Fruit fly (Drosophila melanogaster) whole organism, embryonic: Measurements from ENCODE around the gene CG12659.
A peak's percentile ranks its signal among the peaks of the same experiment; 100 is the strongest.

Source experiments
- Ada2b ChIP-seq: fragments of 200-800 bp; sonication (Bioruptor generic); IDR thresholded peaks from 2 replicates; pipeline ENCODE4 v1.3.6; 2022; ENCODE audit warnings: missing biosample characterization, missing genetic modification characterization
- Adf1 ChIP-seq: fragments of 200-800 bp; sonication (Bioruptor generic); IDR thresholded peaks from 2 replicates; pipeline ENCODE4 v1.3.6; 2022; ENCODE audit warnings: missing biosample characterization, missing genetic modification characterization
- CG10979 ChIP-seq: fragments of 200-800 bp; sonication (Bioruptor generic); optimal IDR thresholded peaks from 2 replicates; lab custom pipeline; 2018; ENCODE audit warnings: missing biosample characterization, mild to moderate bottlenecking, missing genetic modification characterization, moderate library complexity
- CG15011 ChIP-seq: fragments of 200-800 bp; sonication (Bioruptor generic); optimal IDR thresholded peaks from 3 replicates; lab custom pipeline; 2018; ENCODE audit warnings: missing biosample characterization, mild to moderate bottlenecking, missing genetic modification characterization
- CG15514 ChIP-seq: fragments of 200-800 bp; sonication (Bioruptor generic); optimal IDR thresholded peaks from 3 replicates; lab custom pipeline; 2017; ENCODE audit warnings: missing biosample characterization, missing genetic modification characterization, mild to moderate bottlenecking, moderate library complexity, missing genetic modification reagents
- CG16815 ChIP-seq: fragments of 200-800 bp; sonication (Bioruptor generic); optimal IDR thresholded peaks from 3 replicates; lab custom pipeline; 2017; ENCODE audit warnings: missing biosample characterization, mild to moderate bottlenecking, missing genetic modification characterization
- CG17359 ChIP-seq: fragments of 200-800 bp; sonication (Bioruptor generic); optimal IDR thresholded peaks from 3 replicates; lab custom pipeline; 2018; ENCODE audit warnings: missing biosample characterization, mild to moderate bottlenecking, missing genetic modification characterization, moderate library complexity
- CG17912 ChIP-seq: fragments of 200-800 bp; sonication (Bioruptor generic); optimal IDR thresholded peaks from 2 replicates; lab custom pipeline; 2018; ENCODE audit warnings: missing biosample characterization, mild to moderate bottlenecking, missing genetic modification characterization
- CG2199 ChIP-seq: fragments of 200-800 bp; sonication (Bioruptor generic); IDR thresholded peaks from 3 replicates; pipeline ENCODE4 v1.3.6; 2022; ENCODE audit warnings: missing biosample characterization, missing genetic modification characterization
- CG2678 ChIP-seq: fragments of 200-800 bp; sonication (Bioruptor generic); optimal IDR thresholded peaks from 3 replicates; lab custom pipeline; 2019; ENCODE audit warnings: missing biosample characterization, mild to moderate bottlenecking, missing genetic modification characterization, moderate library complexity
- CG3065 ChIP-seq: fragments of 200-800 bp; sonication (Bioruptor generic); optimal IDR thresholded peaks from 2 replicates; lab custom pipeline; 2016; ENCODE audit warnings: missing biosample characterization, missing genetic modification characterization
- CG32772 ChIP-seq: fragments of 200-800 bp; sonication (Bioruptor generic); IDR thresholded peaks from 2 replicates; pipeline ENCODE4 v1.3.6; 2022; ENCODE audit warnings: missing biosample characterization, missing genetic modification characterization
- CG3281 ChIP-seq: fragments of 200-800 bp; sonication (Bioruptor generic); optimal IDR thresholded peaks from 3 replicates; lab custom pipeline; 2017; ENCODE audit warnings: missing biosample characterization, mild to moderate bottlenecking, missing genetic modification characterization
- CG34376 ChIP-seq: fragments of 200-800 bp; sonication (Bioruptor generic); optimal IDR thresholded peaks from 2 replicates; lab custom pipeline; 2018; ENCODE audit warnings: missing biosample characterization, mild to moderate bottlenecking, missing genetic modification characterization
- CG34422 ChIP-seq: fragments of 200-800 bp; sonication (Bioruptor generic); IDR thresholded peaks from 3 replicates; pipeline ENCODE4 v1.3.6; 2022; ENCODE audit warnings: missing biosample characterization, missing genetic modification characterization
- CG3726 ChIP-seq: fragments of 200-800 bp; sonication (Bioruptor generic); IDR thresholded peaks from 3 replicates; pipeline ENCODE4, ENCODE4 v1.3.6; 2022; ENCODE audit warnings: missing biosample characterization, missing genetic modification characterization
- CG6654 ChIP-seq: fragments of 200-800 bp; sonication (Bioruptor generic); optimal IDR thresholded peaks from 2 replicates; lab custom pipeline; 2017; ENCODE audit warnings: missing biosample characterization, mild to moderate bottlenecking, missing genetic modification characterization
- CG6683 ChIP-seq: fragments of 200-800 bp; sonication (Bioruptor generic); optimal IDR thresholded peaks from 2 replicates; lab custom pipeline; 2017; ENCODE audit warnings: missing biosample characterization, mild to moderate bottlenecking, missing genetic modification characterization, missing genetic modification reagents
- CG6791 ChIP-seq: fragments of 200-800 bp; sonication (Bioruptor generic); IDR thresholded peaks from 3 replicates; pipeline ENCODE4 v1.3.6; 2022; ENCODE audit warnings: missing biosample characterization, missing genetic modification characterization; ENCODE audit not compliant: partially characterized antibody
- CG7271 ChIP-seq: fragments of 200-800 bp; sonication (Bioruptor generic); optimal IDR thresholded peaks from 2 replicates; lab custom pipeline; 2018; ENCODE audit warnings: missing biosample characterization, mild to moderate bottlenecking, missing genetic modification characterization, moderate library complexity
- CG7556 ChIP-seq: fragments of 200-800 bp; sonication (Bioruptor generic); optimal IDR thresholded peaks from 2 replicates; lab custom pipeline; 2017; ENCODE audit warnings: missing biosample characterization, mild to moderate bottlenecking, missing genetic modification characterization
- CG8089 ChIP-seq: fragments of 200-800 bp; sonication (Bioruptor generic); optimal IDR thresholded peaks from 3 replicates; lab custom pipeline; 2016; ENCODE audit warnings: missing biosample characterization, missing genetic modification characterization
- CG9817 ChIP-seq: fragments of 200-800 bp; sonication (Bioruptor generic); optimal IDR thresholded peaks from 2 replicates; lab custom pipeline; 2018; ENCODE audit warnings: missing biosample characterization, mild to moderate bottlenecking, missing genetic modification characterization, moderate library complexity
- CoRest ChIP-seq: fragments of 200-800 bp; sonication (Bioruptor generic); optimal IDR thresholded peaks from 3 replicates; lab custom pipeline; 2018; ENCODE audit warnings: missing biosample characterization, mild to moderate bottlenecking, missing genetic modification characterization, moderate library complexity
- D19A ChIP-seq: fragments of 200-800 bp; optimal IDR thresholded peaks from 3 replicates; lab custom pipeline; 2019; ENCODE audit warnings: missing biosample characterization, mild to moderate bottlenecking, missing genetic modification characterization, moderate library complexity
- Dip2 ChIP-seq: fragments of 200-800 bp; sonication (Bioruptor generic); IDR thresholded peaks from 2 replicates; pipeline ENCODE4 v1.3.6; 2022; ENCODE audit warnings: missing biosample characterization, missing genetic modification characterization
- HLH3B ChIP-seq: fragments of 200-800 bp; sonication (Bioruptor generic); IDR thresholded peaks from 2 replicates; pipeline ENCODE4 v1.3.6; 2022; ENCODE audit warnings: missing biosample characterization, missing genetic modification characterization
- Hand ChIP-seq: fragments of 200-800 bp; sonication (Bioruptor generic); optimal IDR thresholded peaks from 2 replicates; lab custom pipeline; 2017; ENCODE audit warnings: mild to moderate bottlenecking, missing biosample characterization, missing genetic modification reagents, missing genetic modification characterization
- Hr3 ChIP-seq: fragments of 200-800 bp; sonication (Bioruptor generic); optimal IDR thresholded peaks from 3 replicates; lab custom pipeline; 2016; ENCODE audit warnings: missing biosample characterization, missing genetic modification characterization
- MTF-1 ChIP-seq: fragments of 200-800 bp; sonication (Bioruptor generic); optimal IDR thresholded peaks from 2 replicates; lab custom pipeline; 2018; ENCODE audit warnings: missing biosample characterization, mild to moderate bottlenecking, missing genetic modification characterization, borderline replicate concordance
- NC2β ChIP-seq: fragments of 200-800 bp; sonication (Bioruptor generic); optimal IDR thresholded peaks from 2 replicates; lab custom pipeline; 2016; ENCODE audit warnings: missing biosample characterization, missing genetic modification characterization
- Nf-YB ChIP-seq: fragments of 200-800 bp; sonication (Bioruptor generic); optimal IDR thresholded peaks from 3 replicates; lab custom pipeline; 2019; ENCODE audit warnings: missing biosample characterization, mild to moderate bottlenecking, missing genetic modification characterization, moderate library complexity
- Opbp ChIP-seq: fragments of 200-800 bp; sonication (Bioruptor generic); IDR thresholded peaks from 3 replicates; pipeline ENCODE4 v1.3.6; 2022; ENCODE audit warnings: missing biosample characterization, missing genetic modification characterization; ENCODE audit not compliant: partially characterized antibody
- bcd ChIP-seq: fragments of 200-800 bp; sonication (Bioruptor generic); optimal IDR thresholded peaks from 2 replicates; lab custom pipeline; 2017; ENCODE audit warnings: missing biosample characterization, mild to moderate bottlenecking, missing genetic modification characterization
- chn ChIP-seq: fragments of 200-800 bp; sonication (Bioruptor generic); optimal IDR thresholded peaks from 2 replicates; lab custom pipeline; 2016; ENCODE audit warnings: missing biosample characterization, missing genetic modification characterization
- dmrt99B ChIP-seq: fragments of 200-800 bp; sonication (Bioruptor generic); optimal IDR thresholded peaks from 2 replicates; lab custom pipeline; 2018; ENCODE audit warnings: missing biosample characterization, mild to moderate bottlenecking, missing genetic modification characterization, moderate library complexity
- dpn ChIP-seq, 2 experiments: fragments of 200-800 bp; sonication (Bioruptor generic); optimal IDR thresholded peaks; 3 replicates each; lab custom pipeline; 2016; ENCODE audit warnings: missing biosample characterization in 2 of 2, missing genetic modification characterization in 2 of 2
- ems ChIP-seq: fragments of 200-800 bp; sonication (Bioruptor generic); optimal IDR thresholded peaks from 3 replicates; lab custom pipeline; 2016; ENCODE audit warnings: missing biosample characterization, missing genetic modification characterization
- eyg ChIP-seq: fragments of 200-800 bp; sonication (Bioruptor generic); optimal IDR thresholded peaks from 3 replicates; lab custom pipeline; 2016; ENCODE audit warnings: missing biosample characterization, missing genetic modification characterization
- ftz-f1 ChIP-seq: fragments of 200-800 bp; sonication (Bioruptor generic); optimal IDR thresholded peaks from 2 replicates; lab custom pipeline; 2016; ENCODE audit warnings: missing biosample characterization, missing genetic modification characterization
- fu2 ChIP-seq: fragments of 200-800 bp; sonication (Bioruptor generic); optimal IDR thresholded peaks from 2 replicates; lab custom pipeline; 2016; ENCODE audit warnings: missing biosample characterization, missing genetic modification characterization
- her ChIP-seq: fragments of 200-800 bp; sonication (Bioruptor generic); optimal IDR thresholded peaks from 2 replicates; lab custom pipeline; 2016; ENCODE audit warnings: missing biosample characterization, missing genetic modification characterization
- jumu ChIP-seq: fragments of 200-800 bp; sonication (Bioruptor generic); optimal IDR thresholded peaks from 3 replicates; lab custom pipeline; 2016; ENCODE audit warnings: missing biosample characterization, missing genetic modification characterization
- lilli ChIP-seq: fragments of 200-800 bp; sonication (Bioruptor generic); optimal IDR thresholded peaks from 3 replicates; lab custom pipeline; 2016; ENCODE audit warnings: missing biosample characterization, missing genetic modification characterization
- maf-S ChIP-seq: fragments of 200-800 bp; sonication (Bioruptor generic); optimal IDR thresholded peaks from 2 replicates; lab custom pipeline; 2016; ENCODE audit warnings: missing biosample characterization, missing genetic modification characterization
- mam ChIP-seq: fragments of 200-800 bp; sonication (Bioruptor generic); optimal IDR thresholded peaks from 3 replicates; lab custom pipeline; 2016; ENCODE audit warnings: missing biosample characterization, missing genetic modification characterization
- mld ChIP-seq: fragments of 200-800 bp; sonication (Bioruptor generic); IDR thresholded peaks from 3 replicates; pipeline ENCODE4 v1.3.6; 2022; ENCODE audit warnings: missing biosample characterization, missing genetic modification characterization; ENCODE audit not compliant: partially characterized antibody
- pfk ChIP-seq: fragments of 200-800 bp; sonication (Bioruptor generic); optimal IDR thresholded peaks from 2 replicates; lab custom pipeline; 2018; ENCODE audit warnings: missing biosample characterization, mild to moderate bottlenecking, missing genetic modification characterization, moderate library complexity
- sna ChIP-seq: fragments of 200-800 bp; sonication (Bioruptor generic); IDR thresholded peaks from 2 replicates; pipeline ENCODE4 v1.3.6; 2022; ENCODE audit warnings: missing biosample characterization, missing genetic modification characterization; ENCODE audit not compliant: partially characterized antibody
- tll ChIP-seq, 2 experiments: fragments of 200-800 bp in 1 of 2; fragments of >200 bp in 1 of 2; sonication (Bioruptor generic) in 1 of 2; optimal IDR thresholded peaks; 2 replicates each; lab custom pipeline; 2017 to 2019; ENCODE audit warnings: missing biosample characterization in 2 of 2, missing genetic modification characterization in 2 of 2, mild to moderate bottlenecking in 1 of 2, moderate library complexity in 1 of 2

The CG12659 gene

DNA sequence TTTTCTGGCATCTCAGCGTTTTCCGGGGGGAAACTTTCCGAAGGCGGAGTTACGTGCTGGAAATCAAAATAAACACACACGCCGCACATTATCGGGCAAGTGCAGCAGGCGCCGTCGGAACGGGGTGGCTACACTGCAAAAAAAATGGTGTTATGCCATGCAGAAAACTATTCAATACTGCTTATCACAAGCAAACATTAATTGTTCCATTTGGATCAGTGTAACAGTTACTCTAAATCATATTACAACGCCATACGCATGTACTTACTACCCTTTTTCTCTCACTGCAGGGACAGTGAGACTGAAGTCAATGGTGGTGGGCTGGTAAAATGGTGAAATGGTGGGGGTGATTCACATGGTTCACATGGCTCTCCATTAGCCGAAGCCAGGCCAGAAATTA, 35.6 kb upstream of the CG12659 start (continued):
- TF ChIP-seq ftz-f1 (GFP tag; lab: Kevin White, UChicago) (no peak), maf-S (peak; percentile 39), Opbp (no peak), CG17912 (no peak), fu2 (GFP tag; lab: Kevin White, UChicago) (no peak), CG3065 (no peak), D19A (tag; lab: Kevin White, UChicago) (peak; percentile 75), CG7271 (tag; lab: Kevin White, UChicago) (no peak), sna (GFP tag; lab: Robert Waterston, UW) (no peak), eyg (GFP tag; lab: Kevin White, UChicago) (peak; percentile 15), dmrt99B (tag; lab: Kevin White, UChicago) (peak; percentile 79), CG6683 (GFP tag; lab: Kevin White, UChicago) (no peak), jumu (GFP tag; lab: Kevin White, UChicago) (peak; percentile 85), mld (GFP tag; lab: Robert Waterston, UW) (no peak), CG32772 (GFP tag; lab: Robert Waterston, UW) (peak; percentile 74), CG6654 (GFP tag; lab: Kevin White, UChicago) (peak; percentile 57), CG16815 (GFP tag; lab: Kevin White, UChicago) (peak; percentile 64), Adf1 (GFP tag; lab: Robert Waterston, UW) (no peak), CG17359 (tag; lab: Kevin White, UChicago) (peak; percentile 73), Nf-YB (GFP tag; lab: Kevin White, UChicago) (peak; percentile 64), CG15011 (peak; percentile 4), Ada2b (GFP tag; lab: Robert Waterston, UW) (peak; percentile 43; the same call in 1 of the 2 replicates), CG2199 (GFP tag; lab: Robert Waterston, UW) (peak; percentile 47; the same call in 1 of the 3 replicates), her (no peak), CG34422 (GFP tag; lab: Robert Waterston, UW) (peak; percentile 68; the same call in 1 of the 3 replicates), CG3281 (GFP tag; lab: Kevin White, UChicago) (no peak), bcd (GFP tag; lab: Kevin White, UChicago) (peak; percentile 66), dpn (GFP tag; optimal IDR thresholded peaks at IDR 0.05; lab: Kevin White, UChicago) (peak; percentile 51 to 60), pfk (no peak), chn (peak; percentile 60), CG9817 (tag; lab: Kevin White, UChicago) (no peak), HLH3B (GFP tag; lab: Robert Waterston, UW) (peak; percentile 70), Dip2 (GFP tag; lab: Robert Waterston, UW) (no peak), NC2β (GFP tag; lab: Kevin White, UChicago) (peak; percentile 72), CG2678 (tag; lab: Kevin White, UChicago) (peak; percentile 74), tll (GFP tag; optimal IDR thresholded peaks at IDR 0.05; lab: Kevin White, UChicago) (peak in 1 of 2 experiments; percentile 36), CG7556 (GFP tag; lab: Kevin White, UChicago) (peak; percentile 60), mam (GFP tag; lab: Kevin White, UChicago) (peak; percentile 54), CG10979 (peak; percentile 88), ems (GFP tag; lab: Kevin White, UChicago) (peak; percentile 48), lilli (GFP tag; lab: Kevin White, UChicago) (peak; percentile 59), Hand (GFP tag; lab: Kevin White, UChicago) (no peak), CG34376 (GFP tag; lab: Kevin White, UChicago) (no peak), CG3726 (GFP tag; lab: Robert Waterston, UW) (peak; percentile 70; the same call in 2 of the 3 replicates), CG8089 (GFP tag; lab: Kevin White, UChicago) (peak; percentile 42), CG15514 (GFP tag; lab: Kevin White, UChicago) (no peak), CoRest (tag; lab: Kevin White, UChicago) (peak; percentile 71), CG6791 (GFP tag; lab: Robert Waterston, UW) (no peak), Hr3 (GFP tag; lab: Kevin White, UChicago) (peak; percentile 60), MTF-1 (GFP tag; lab: Kevin White, UChicago) (peak; percentile 31)
